Worm (Caenorhabditis elegans) whole organism, early embryonic: ENCODE data around the gene C06C3.3.

ENCODE experiments used
- B0310.2 ChIP-seq: sonication (generic microtip); optimal IDR thresholded peaks from 2 replicates; lab custom pipeline; 2016; ENCODE audit warnings: mild to moderate bottlenecking, missing genetic modification characterization, missing compliant biosample characterization
- F13C5.2 ChIP-seq: sonication (generic microtip); optimal IDR thresholded peaks from 2 replicates; lab custom pipeline; 2017; ENCODE audit warnings: mild to moderate bottlenecking, missing genetic modification characterization, inconsistent platforms, missing compliant biosample characterization
- aly-1 ChIP-seq: sonication (generic microtip); optimal IDR thresholded peaks from 2 replicates; lab custom pipeline; 2016; ENCODE audit warnings: missing genetic modification characterization, missing compliant biosample characterization
- ama-1 ChIP-seq: fragments of 150-350 bp; optimal IDR thresholded peaks from 2 replicates; lab custom pipeline; 2014
- ceh-13 ChIP-seq: fragments of 200-800 bp; sonication (Bioruptor generic); optimal IDR thresholded peaks from 2 replicates; lab custom pipeline; 2018; ENCODE audit warnings: mild to moderate bottlenecking, missing genetic modification characterization, missing compliant biosample characterization
- ceh-36 ChIP-seq: sonication (generic microtip); optimal IDR thresholded peaks from 2 replicates; lab custom pipeline; 2016; ENCODE audit warnings: missing genetic modification characterization, inconsistent platforms, missing compliant biosample characterization
- ets-7 ChIP-seq: sonication (generic microtip); optimal IDR thresholded peaks from 2 replicates; lab custom pipeline; 2016; ENCODE audit warnings: missing genotype, missing genetic modification characterization, missing compliant biosample characterization
- flt-1 ChIP-seq: fragments of 200-800 bp; sonication (Bioruptor generic); IDR thresholded peaks from 2 replicates; pipeline ENCODE4 v1.3.6; 2022; ENCODE audit warnings: missing genetic modification characterization, missing compliant biosample characterization
- hmbx-1 ChIP-seq: sonication (generic microtip); optimal IDR thresholded peaks from 2 replicates; lab custom pipeline; 2016; ENCODE audit warnings: mild to moderate bottlenecking, missing genetic modification characterization, missing compliant biosample characterization
- hmg-4 ChIP-seq: fragments of 200-800 bp; sonication (Bioruptor generic); optimal IDR thresholded peaks from 2 replicates; lab custom pipeline; 2018; ENCODE audit warnings: mild to moderate bottlenecking, missing genetic modification characterization, missing compliant biosample characterization
- hnd-1 ChIP-seq: sonication (generic microtip); optimal IDR thresholded peaks from 2 replicates; lab custom pipeline; 2016; ENCODE audit warnings: missing genetic modification characterization, missing compliant biosample characterization
- pes-1 ChIP-seq: fragments of 200-800 bp; sonication (Bioruptor generic); IDR thresholded peaks from 2 replicates; pipeline ENCODE4 v1.3.6; 2022; ENCODE audit warnings: missing genetic modification reagents, missing genetic modification characterization, missing compliant biosample characterization
- scrt-1 ChIP-seq: fragments of 200-800 bp; sonication (Bioruptor generic); IDR thresholded peaks from 2 replicates; pipeline ENCODE4 v1.3.6; 2022; ENCODE audit warnings: missing genetic modification characterization, missing compliant biosample characterization
- sea-1 ChIP-seq: fragments of 200-800 bp; sonication (Bioruptor generic); conservative IDR thresholded peaks from 2 replicates; pipeline ENCODE4 v1.3.6; 2022; ENCODE audit warnings: missing genetic modification characterization, missing compliant biosample characterization
- tbx-11 ChIP-seq: fragments of 200-800 bp; sonication (Bioruptor generic); IDR thresholded peaks from 2 replicates; pipeline ENCODE4 v1.3.6; 2022; ENCODE audit warnings: missing genetic modification characterization, missing compliant biosample characterization
- tbx-37 ChIP-seq: fragments of 200-800 bp; sonication (Bioruptor generic); conservative IDR thresholded peaks from 2 replicates; pipeline ENCODE4 v1.3.6; 2022; ENCODE audit warnings: missing genetic modification reagents, missing genetic modification characterization, missing compliant biosample characterization
- tra-4 ChIP-seq: sonication (generic microtip); optimal IDR thresholded peaks from 2 replicates; lab custom pipeline; 2017; ENCODE audit warnings: missing genetic modification characterization, missing compliant biosample characterization

Gene C06C3.3

DNA sequence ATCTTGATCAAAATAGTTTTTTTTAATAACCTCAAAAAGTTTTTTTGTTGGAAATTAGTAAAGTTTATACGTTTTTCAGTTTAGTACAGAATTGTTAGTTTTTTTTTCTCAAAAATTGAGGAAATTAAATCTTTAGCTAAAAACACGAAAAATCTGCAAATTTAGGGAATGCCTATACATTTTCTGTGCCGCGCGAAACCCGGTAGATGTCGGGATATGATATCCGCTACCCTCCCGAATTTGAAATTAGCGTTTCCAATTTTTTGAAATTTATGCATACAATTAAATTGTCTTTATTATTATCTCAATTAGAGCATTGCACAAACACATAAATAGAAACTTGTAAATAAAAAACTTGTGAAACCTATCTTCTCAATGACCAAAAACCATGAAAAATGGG is 39.3 kb downstream of the C06C3.3 start:
- no peak for TF ChIP-seq hnd-1 (tag; lab: Kevin White, UChicago)
- no peak for TF ChIP-seq tbx-37 (GFP tag; lab: Robert Waterston, UW)
- TF ChIP-seq aly-1 (tag; lab: Kevin White, UChicago) = no peak
- TF ChIP-seq sea-1 = no peak
- TF ChIP-seq pes-1 (GFP tag; lab: Robert Waterston, UW) = no peak
- no peak for TF ChIP-seq hmg-4 (GFP tag; lab: Kevin White, UChicago)
- no peak for TF ChIP-seq ceh-13
- TF ChIP-seq flt-1 (GFP tag; lab: Robert Waterston, UW) = no peak
- TF ChIP-seq ama-1 (lab: Kevin White, UChicago) = no peak
- no peak for TF ChIP-seq hmbx-1 (tag; lab: Kevin White, UChicago)
- TF ChIP-seq B0310.2 (tag; lab: Kevin White, UChicago) = no peak
- no peak for TF ChIP-seq scrt-1 (GFP tag; lab: Robert Waterston, UW)
- TF ChIP-seq ets-7 (tag; lab: Kevin White, UChicago) = no peak
- TF ChIP-seq tbx-11 (GFP tag; lab: Robert Waterston, UW) = no peak
- no peak for TF ChIP-seq F13C5.2 (tag; lab: Kevin White, UChicago)
- no peak for TF ChIP-seq ceh-36 (tag; lab: Kevin White, UChicago)

DNA sequence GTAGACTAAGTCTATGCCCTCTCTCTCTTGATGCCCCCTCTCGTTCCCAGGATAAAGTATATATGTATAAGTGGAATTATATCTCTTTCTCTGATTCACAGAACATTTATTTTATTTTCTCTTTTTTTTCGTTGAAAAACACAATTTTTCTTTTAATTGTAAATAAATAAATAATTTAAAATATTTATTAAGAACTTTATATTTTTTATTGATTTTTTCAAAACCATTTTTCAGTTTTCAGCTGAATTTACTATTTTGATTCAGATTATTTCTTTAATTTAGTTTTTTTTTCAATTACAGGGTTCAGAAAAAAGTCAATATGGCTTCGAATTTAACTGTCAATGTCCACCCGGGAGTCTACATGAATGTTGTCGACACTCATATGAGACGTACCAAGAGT is 41.0 kb downstream of the C06C3.3 start, which contains the start of gene eif-3.F:
eif-3.F (plus strand) TSS at position 301 of the 400 bp plus-strand sequence.
- TF ChIP-seq flt-1 (GFP tag; lab: Robert Waterston, UW) (no peak), ets-7 (tag; lab: Kevin White, UChicago) (no peak), aly-1 (tag; lab: Kevin White, UChicago) (no peak), tra-4 (tag; lab: Kevin White, UChicago) (no peak)

DNA sequence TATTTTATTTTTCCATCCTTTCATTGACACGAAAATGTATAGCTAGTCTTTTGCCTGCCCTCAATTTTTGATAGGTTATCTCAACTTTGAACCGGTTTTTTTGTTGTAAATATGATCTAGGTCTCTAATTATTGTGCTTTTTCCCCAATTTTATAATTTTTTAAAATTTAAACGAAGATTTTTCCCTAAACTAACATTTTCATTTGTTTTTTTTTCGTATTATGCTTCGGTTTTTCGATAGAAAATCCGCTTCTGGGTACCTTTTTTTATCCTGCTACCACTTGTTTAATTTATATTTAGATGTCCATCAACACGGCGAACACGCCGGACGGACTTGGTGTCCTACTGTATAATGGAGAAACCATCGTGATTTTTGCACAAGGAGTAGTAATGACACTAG is 42.8 kb downstream of the C06C3.3 start, which contains the start of gene wbp-2:
wbp-2 (plus strand) TSS at position 301 of the 400 bp plus-strand sequence.
- no peak for TF ChIP-seq hmbx-1 (tag; lab: Kevin White, UChicago)
- TF ChIP-seq tbx-37 (GFP tag; lab: Robert Waterston, UW) = no peak
- TF ChIP-seq aly-1 (tag; lab: Kevin White, UChicago) = no peak
- no peak for TF ChIP-seq sea-1
- TF ChIP-seq hnd-1 (tag; lab: Kevin White, UChicago) = no peak

DNA sequence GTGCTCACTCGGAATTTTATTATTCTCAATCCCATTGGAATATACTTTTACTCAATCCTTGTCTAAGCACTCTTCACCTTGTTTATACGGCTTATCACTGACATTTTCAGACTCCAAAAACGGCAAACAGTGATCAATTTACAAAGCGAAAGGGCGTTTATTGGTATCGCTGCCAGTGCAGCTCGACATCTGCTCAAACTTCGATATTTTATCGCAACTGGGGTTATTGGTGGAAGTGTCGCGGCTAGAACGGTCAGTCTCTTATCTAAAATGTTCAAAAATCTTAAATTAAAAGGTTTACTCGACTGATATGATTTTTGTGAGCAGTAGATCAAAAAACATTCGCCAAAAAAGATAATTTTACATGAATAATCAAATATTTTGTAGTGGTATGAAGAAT is 46.7 kb downstream of the C06C3.3 start:
- TF ChIP-seq hmg-4 (GFP tag; lab: Kevin White, UChicago) (no peak), hnd-1 (tag; lab: Kevin White, UChicago) (no peak), tbx-37 (GFP tag; lab: Robert Waterston, UW) (no peak), pes-1 (GFP tag; lab: Robert Waterston, UW) (no peak), B0310.2 (tag; lab: Kevin White, UChicago) (no peak), flt-1 (GFP tag; lab: Robert Waterston, UW) (no peak), tbx-11 (GFP tag; lab: Robert Waterston, UW) (no peak), ama-1 (lab: Kevin White, UChicago) (no peak), F13C5.2 (tag; lab: Kevin White, UChicago) (no peak), ceh-13 (no peak), ets-7 (tag; lab: Kevin White, UChicago) (no peak)

DNA sequence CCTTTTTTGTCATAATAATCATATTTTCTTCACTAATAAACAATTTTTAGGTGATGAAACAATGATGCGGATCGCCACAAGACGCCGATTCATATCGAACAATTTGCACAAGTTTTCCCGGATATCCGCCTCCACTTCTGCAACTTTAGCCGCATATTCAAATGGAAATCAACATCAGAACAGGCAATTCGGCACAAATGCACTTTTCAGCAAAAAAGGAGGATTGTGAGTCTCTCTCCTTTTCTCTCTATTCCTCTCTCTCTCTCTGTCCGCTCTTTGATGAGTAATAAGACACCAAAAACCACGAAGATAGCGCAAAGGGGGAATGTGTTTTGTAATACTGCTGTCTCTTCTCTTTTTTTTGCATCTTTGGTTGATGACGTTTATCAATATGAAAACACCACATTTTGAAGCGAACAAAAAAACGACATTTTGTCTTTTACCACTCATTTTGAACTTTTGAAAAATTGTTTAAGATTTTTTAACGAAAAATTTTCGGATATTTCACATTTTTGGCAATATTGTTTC is 47.4 kb downstream of the C06C3.3 start, which contains the start of gene eat-3:
eat-3 (plus strand) TSS at position 51 of the 528 bp plus-strand sequence.
- TF ChIP-seq F13C5.2 (tag; lab: Kevin White, UChicago) (no peak), sea-1 (no peak), hnd-1 (tag; lab: Kevin White, UChicago) (no peak), ceh-36 (tag; lab: Kevin White, UChicago) (no peak), flt-1 (GFP tag; lab: Robert Waterston, UW) (no peak), scrt-1 (GFP tag; lab: Robert Waterston, UW) (no peak)

DNA sequence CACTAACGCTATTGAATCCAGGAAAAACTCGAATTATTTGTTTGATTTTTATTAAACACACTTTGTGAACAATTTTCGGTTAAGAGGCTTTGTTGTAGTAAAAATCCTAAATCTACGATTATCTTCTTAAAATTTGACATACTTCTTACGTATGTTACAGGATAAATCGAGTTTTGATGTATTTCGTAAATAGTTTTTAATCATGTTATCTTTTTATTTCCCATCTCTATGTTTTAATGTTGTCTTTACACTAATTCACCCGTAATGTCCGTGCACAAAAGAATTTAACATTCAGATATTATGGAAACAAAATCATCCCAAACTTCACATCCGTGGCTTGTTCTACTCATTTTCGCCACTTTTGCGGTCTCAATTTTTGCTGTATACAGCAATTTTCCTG is 48.6 kb downstream of the C06C3.3 start, which contains the start of gene egli-1:
egli-1 (plus strand) TSS at position 301 of the 400 bp plus-strand sequence.
- no peak for TF ChIP-seq sea-1
- TF ChIP-seq ets-7 (tag; lab: Kevin White, UChicago) = no peak
- no peak for TF ChIP-seq F13C5.2 (tag; lab: Kevin White, UChicago)
- no peak for TF ChIP-seq ceh-13
- no peak for TF ChIP-seq flt-1 (GFP tag; lab: Robert Waterston, UW)
- TF ChIP-seq aly-1 (tag; lab: Kevin White, UChicago) = no peak
- no peak for TF ChIP-seq tbx-11 (GFP tag; lab: Robert Waterston, UW)
- TF ChIP-seq pes-1 (GFP tag; lab: Robert Waterston, UW) = no peak
- TF ChIP-seq hnd-1 (tag; lab: Kevin White, UChicago) = no peak
- no peak for TF ChIP-seq scrt-1 (GFP tag; lab: Robert Waterston, UW)

DNA sequence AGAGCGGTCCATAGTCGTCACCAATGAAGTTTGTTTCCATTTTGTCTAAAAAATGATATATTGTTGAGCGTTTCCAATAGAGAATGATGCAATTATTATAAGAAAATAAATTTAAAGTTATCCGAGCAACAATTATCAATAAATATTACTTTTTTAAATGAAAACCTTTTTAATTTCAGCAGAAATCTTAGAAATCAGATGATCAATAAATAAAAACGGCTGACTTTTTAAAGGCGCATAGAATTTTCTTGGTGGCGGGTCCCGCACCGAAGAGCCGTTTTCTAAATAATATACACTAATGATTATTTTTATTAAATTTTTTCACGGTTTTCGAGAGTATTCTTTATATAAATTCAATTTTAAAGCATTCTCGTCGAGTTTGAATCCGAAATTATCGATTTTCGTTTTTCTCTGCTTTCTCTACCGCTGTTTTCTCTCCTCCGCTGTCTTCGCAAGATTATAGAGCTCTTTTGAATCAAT is 49.4 kb downstream of the C06C3.3 start, which contains the start of gene rab-39:
rab-39 (minus strand) TSS at position 51 of the 480 bp plus-strand sequence.
- no peak for TF ChIP-seq ama-1 (lab: Kevin White, UChicago)
- TF ChIP-seq flt-1 (GFP tag; lab: Robert Waterston, UW) = no peak
- peak; percentile 2 for TF ChIP-seq F13C5.2 (tag; lab: Kevin White, UChicago)
